Worm (Caenorhabditis elegans) whole organism, young adult: Measurements from ENCODE around the gene str-262.
A peak's percentile ranks its signal among the peaks of the same experiment; 100 is the strongest.

Experiments used
- C17E4.6 ChIP-seq: fragments of 200-800 bp; sonication (Bioruptor generic); IDR thresholded peaks from 2 replicates; pipeline ENCODE4 v1.3.6; 2022; ENCODE audit warnings: missing genetic modification reagents, missing genetic modification characterization, missing compliant biosample characterization
- F23B12.7 ChIP-seq: sonication (generic microtip); optimal IDR thresholded peaks from 2 replicates; lab custom pipeline; 2017; ENCODE audit warnings: missing genetic modification characterization, mild to moderate bottlenecking, missing compliant biosample characterization, antibody characterized with exemption, moderate library complexity; ENCODE audit not compliant: insufficient read depth
- F52B5.7 ChIP-seq: sonication (generic microtip); optimal IDR thresholded peaks from 2 replicates; lab custom pipeline; 2016; ENCODE audit warnings: mild to moderate bottlenecking, missing genetic modification characterization, missing compliant biosample characterization
- K12H6.12 ChIP-seq: fragments of 200-800 bp; sonication (Bioruptor generic); optimal IDR thresholded peaks from 2 replicates; lab custom pipeline; 2018; ENCODE audit warnings: mild to moderate bottlenecking, missing genetic modification characterization, missing compliant biosample characterization
- T07F8.4 ChIP-seq: sonication (generic microtip); optimal IDR thresholded peaks from 2 replicates; lab custom pipeline; 2016; ENCODE audit warnings: mild to moderate bottlenecking, missing genetic modification characterization, moderate library complexity, missing compliant biosample characterization
- T26A5.8 ChIP-seq: sonication (generic microtip); optimal IDR thresholded peaks from 2 replicates; lab custom pipeline; 2016; ENCODE audit warnings: missing genetic modification characterization, missing compliant biosample characterization
- Y53F4B.3 ChIP-seq: fragments of 200-800 bp; sonication (Bioruptor generic); IDR thresholded peaks from 2 replicates; pipeline ENCODE4 v1.3.6; 2022; ENCODE audit warnings: missing genetic modification reagents, missing genetic modification characterization, missing compliant biosample characterization
- Y67H2A.10 ChIP-seq: fragments of 200-800 bp; sonication (Bioruptor generic); conservative IDR thresholded peaks from 2 replicates; pipeline ENCODE4 v1.3.6; 2022; ENCODE audit warnings: missing genetic modification reagents, missing genetic modification characterization, missing compliant biosample characterization
- Y95B8A.8 ChIP-seq: fragments of 200-800 bp; sonication (Bioruptor generic); IDR thresholded peaks from 2 replicates; pipeline ENCODE4 v1.3.6; 2022; ENCODE audit warnings: missing genetic modification reagents, missing genetic modification characterization, missing compliant biosample characterization
- aptf-2 ChIP-seq: fragments of 200-800 bp; sonication (Bioruptor generic); conservative IDR thresholded peaks from 2 replicates; pipeline ENCODE4 v1.3.6; 2022; ENCODE audit warnings: missing genetic modification reagents, missing genetic modification characterization, missing compliant biosample characterization
- atf-7 ChIP-seq: sonication (generic microtip); optimal IDR thresholded peaks from 2 replicates; lab custom pipeline; 2017; ENCODE audit warnings: mild to moderate bottlenecking, missing genetic modification characterization, missing compliant biosample characterization
- attf-3 ChIP-seq: fragments of 200-800 bp; sonication (Bioruptor generic); conservative IDR thresholded peaks from 2 replicates; pipeline ENCODE4 v1.3.6; 2022; ENCODE audit warnings: missing genetic modification reagents, missing genetic modification characterization, missing compliant biosample characterization
- bed-1 ChIP-seq: fragments of 200-800 bp; sonication (Bioruptor generic); IDR thresholded peaks from 2 replicates; pipeline ENCODE4 v1.3.6; 2022; ENCODE audit warnings: missing genetic modification reagents, missing genetic modification characterization, missing compliant biosample characterization
- cebp-1 ChIP-seq, 2 experiments: fragments of 200-800 bp in 1 of 2; sonication (Bioruptor generic) in 1 of 2; sonication (generic microtip) in 1 of 2; IDR thresholded peaks in 1 of 2; optimal IDR thresholded peaks in 1 of 2; 2 replicates each; pipeline versions ENCODE4 v1.3.6 to Lab custom; 2017 to 2022; ENCODE audit warnings: missing compliant biosample characterization in 2 of 2, missing genetic modification characterization in 2 of 2, mild to moderate bottlenecking in 1 of 2, missing genetic modification reagents in 1 of 2, moderate library complexity in 1 of 2
- ceh-40 ChIP-seq: fragments of 200-800 bp; sonication (Bioruptor generic); IDR thresholded peaks from 2 replicates; pipeline ENCODE4 v1.3.6; 2022; ENCODE audit warnings: missing genetic modification characterization, missing compliant biosample characterization
- ceh-58 ChIP-seq: fragments of 200-800 bp; sonication (Bioruptor generic); IDR thresholded peaks from 2 replicates; pipeline ENCODE4 v1.3.6; 2022; ENCODE audit warnings: missing genetic modification characterization, missing compliant biosample characterization
- chd-7 ChIP-seq: sonication (generic microtip); optimal IDR thresholded peaks from 2 replicates; lab custom pipeline; 2016; ENCODE audit warnings: mild to moderate bottlenecking, missing genetic modification characterization, moderate library complexity, missing compliant biosample characterization
- die-1 ChIP-seq: sonication (generic microtip); optimal IDR thresholded peaks from 2 replicates; lab custom pipeline; 2016; ENCODE audit warnings: missing genotype, mild to moderate bottlenecking, missing genetic modification characterization, missing compliant biosample characterization
- egl-18 ChIP-seq: fragments of 200-800 bp; sonication (Bioruptor generic); IDR thresholded peaks from 2 replicates; pipeline ENCODE4 v1.3.6; 2022; ENCODE audit warnings: missing genetic modification reagents, missing genetic modification characterization, missing compliant biosample characterization
- egrh-3 ChIP-seq: fragments of 200-800 bp; sonication (Bioruptor generic); IDR thresholded peaks from 2 replicates; pipeline ENCODE4 v1.3.6; 2022; ENCODE audit warnings: missing genetic modification reagents, missing genetic modification characterization, missing compliant biosample characterization
- ekl-4 ChIP-seq: fragments of 200-800 bp; sonication (Bioruptor generic); IDR thresholded peaks from 2 replicates; pipeline ENCODE4 v1.3.6; 2022; ENCODE audit warnings: missing genetic modification reagents, missing genetic modification characterization, missing compliant biosample characterization
- gei-17 ChIP-seq: fragments of 200-800 bp; sonication (Bioruptor generic); optimal IDR thresholded peaks from 2 replicates; lab custom pipeline; 2018; ENCODE audit warnings: mild to moderate bottlenecking, missing genetic modification characterization, missing compliant biosample characterization
- lin-26 ChIP-seq: fragments of 200-800 bp; sonication (Bioruptor generic); IDR thresholded peaks from 2 replicates; pipeline ENCODE4 v1.3.6; 2022; ENCODE audit warnings: missing genetic modification reagents, missing genetic modification characterization, missing compliant biosample characterization
- lir-1 ChIP-seq: fragments of 200-800 bp; sonication (Bioruptor generic); conservative IDR thresholded peaks from 2 replicates; pipeline ENCODE4 v1.3.6; 2022; ENCODE audit warnings: missing genetic modification reagents, missing genetic modification characterization, missing compliant biosample characterization
- lsy-27 ChIP-seq: sonication (generic microtip); optimal IDR thresholded peaks from 2 replicates; lab custom pipeline; 2017; ENCODE audit warnings: missing genetic modification characterization, mild to moderate bottlenecking, missing compliant biosample characterization, antibody characterized with exemption, missing genotype, borderline replicate concordance; ENCODE audit not compliant: insufficient read depth
- madf-10 ChIP-seq: sonication (generic microtip); optimal IDR thresholded peaks from 2 replicates; lab custom pipeline; 2016; ENCODE audit warnings: mild to moderate bottlenecking, missing genetic modification characterization, missing compliant biosample characterization
- madf-8 ChIP-seq: fragments of 200-800 bp; sonication (Bioruptor generic); conservative IDR thresholded peaks from 2 replicates; pipeline ENCODE4 v1.3.6; 2022; ENCODE audit warnings: missing genetic modification reagents, missing genetic modification characterization, missing compliant biosample characterization
- mcd-1 ChIP-seq: fragments of 200-800 bp; sonication (Bioruptor generic); IDR thresholded peaks from 2 replicates; pipeline ENCODE4 v1.3.6; 2022; ENCODE audit warnings: missing genetic modification reagents, missing genetic modification characterization, missing compliant biosample characterization
- nhr-179 ChIP-seq: sonication (generic microtip); optimal IDR thresholded peaks from 2 replicates; lab custom pipeline; 2016; ENCODE audit warnings: mild to moderate bottlenecking, missing genetic modification characterization, missing compliant biosample characterization
- nhr-80 ChIP-seq: sonication (generic microtip); optimal IDR thresholded peaks from 2 replicates; lab custom pipeline; 2016; ENCODE audit warnings: missing genetic modification characterization, missing compliant biosample characterization
- nhr-90 ChIP-seq: sonication (generic microtip); optimal IDR thresholded peaks from 2 replicates; lab custom pipeline; 2016; ENCODE audit warnings: missing genotype, mild to moderate bottlenecking, missing genetic modification characterization, missing compliant biosample characterization
- rec-8 ChIP-seq, 2 experiments: sonication (generic microtip); optimal IDR thresholded peaks; 2 replicates each; lab custom pipeline; 2016; ENCODE audit warnings: mild to moderate bottlenecking in 2 of 2, missing genetic modification characterization in 2 of 2, missing genetic modification reagents in 2 of 2, missing genotype in 2 of 2, missing biosample characterization in 1 of 2, missing compliant biosample characterization in 1 of 2, moderate library complexity in 1 of 2
- sdz-38 ChIP-seq: sonication (generic microtip); optimal IDR thresholded peaks from 2 replicates; lab custom pipeline; 2016; ENCODE audit warnings: missing genotype, missing genetic modification characterization, missing compliant biosample characterization
- sea-2 ChIP-seq: fragments of 200-800 bp; sonication (Bioruptor generic); IDR thresholded peaks from 2 replicates; pipeline ENCODE4 v1.3.6; 2022; ENCODE audit warnings: missing genetic modification characterization, missing compliant biosample characterization
- snpc-1.3 ChIP-seq: sonication (generic microtip); optimal IDR thresholded peaks from 2 replicates; lab custom pipeline; 2017; ENCODE audit warnings: missing genetic modification characterization, mild to moderate bottlenecking, missing compliant biosample characterization, antibody characterized with exemption, moderate library complexity, missing genotype, missing genetic modification reagents; ENCODE audit not compliant: insufficient read depth
- snpc-4 ChIP-seq, 5 experiments: fragments of 150-350 bp in 1 of 5; sonication (generic microtip) in 4 of 5; optimal IDR thresholded peaks; 2 replicates each; lab custom pipeline; 2014 to 2018; ENCODE audit warnings: missing genetic modification characterization in 5 of 5, missing biosample characterization in 3 of 5, antibody characterized with exemption in 2 of 5, mild to moderate bottlenecking in 2 of 5, missing compliant biosample characterization in 2 of 5, missing genotype in 2 of 5, moderate library complexity in 2 of 5, missing genetic modification reagents in 1 of 5
- sptf-2 ChIP-seq: fragments of 200-800 bp; sonication (Bioruptor generic); optimal IDR thresholded peaks from 2 replicates; lab custom pipeline; 2018; ENCODE audit warnings: mild to moderate bottlenecking, missing genetic modification characterization, missing compliant biosample characterization
- tbx-9 ChIP-seq: sonication (generic microtip); optimal IDR thresholded peaks from 2 replicates; lab custom pipeline; 2016; ENCODE audit warnings: borderline replicate concordance, missing genetic modification characterization, inconsistent platforms, missing compliant biosample characterization
- tlf-1 ChIP-seq: fragments of 200-800 bp; sonication (Bioruptor generic); optimal IDR thresholded peaks from 2 replicates; lab custom pipeline; 2018; ENCODE audit warnings: mild to moderate bottlenecking, missing genetic modification characterization, missing compliant biosample characterization

The str-262 gene

ce11 chrV:723895-724352 is 28.7 kb downstream of the str-262 start, which contains the start of gene fbxb-72 (continued):
- peak; percentile 38; the same call in 1 of the 2 replicates for TF ChIP-seq mcd-1 (GFP tag; lab: Robert Waterston, UW)
- no peak for TF ChIP-seq egl-18 (GFP tag; lab: Robert Waterston, UW)
- no peak for TF ChIP-seq attf-3
- TF ChIP-seq K12H6.12 (tag; lab: Kevin White, UChicago): peak; percentile 53
- TF ChIP-seq rec-8 (tag; optimal IDR thresholded peaks at IDR 0.05; lab: Kevin White, UChicago): no peak
- peak; percentile 66 for TF ChIP-seq atf-7 (tag; lab: Kevin White, UChicago)
- no peak for TF ChIP-seq nhr-179 (tag; lab: Kevin White, UChicago)
- peak; percentile 84 for TF ChIP-seq F52B5.7 (tag; lab: Kevin White, UChicago)
- TF ChIP-seq C17E4.6: no peak
- TF ChIP-seq tbx-9 (tag; lab: Kevin White, UChicago): no peak
- TF ChIP-seq Y67H2A.10 (GFP tag; lab: Robert Waterston, UW): no peak
- peak; percentile 77 for TF ChIP-seq chd-7 (tag; lab: Kevin White, UChicago)
- TF ChIP-seq sptf-2: no peak
- peak; percentile 11 for TF ChIP-seq nhr-90
- no peak for TF ChIP-seq aptf-2 (GFP tag; lab: Robert Waterston, UW)
- TF ChIP-seq ceh-58 (GFP tag; lab: Robert Waterston, UW): no peak
- peak; percentile 64 for TF ChIP-seq snpc-1.3 (tag; lab: Kevin White, UChicago)
- TF ChIP-seq Y95B8A.8 (GFP tag; lab: Robert Waterston, UW): peak; percentile 81; the same call in 1 of the 2 replicates
- TF ChIP-seq ceh-40 (GFP tag; lab: Robert Waterston, UW): no peak
- TF ChIP-seq bed-1 (GFP tag; lab: Robert Waterston, UW): no peak
- no peak for TF ChIP-seq sdz-38
- TF ChIP-seq sea-2 (GFP tag; lab: Robert Waterston, UW): 0 out of 2 replicates have a peak, but pooled peaks have one; percentile 9
- peak; percentile 66 for TF ChIP-seq madf-10 (tag; lab: Kevin White, UChicago)
- TF ChIP-seq lir-1 (GFP tag; lab: Robert Waterston, UW): peak; percentile 58
- TF ChIP-seq nhr-80 (tag; lab: Kevin White, UChicago): peak; percentile 39
- no peak for TF ChIP-seq Y53F4B.3 (GFP tag; lab: Robert Waterston, UW)
- TF ChIP-seq ekl-4 (GFP tag; lab: Robert Waterston, UW): no peak
- peak; percentile 73 for TF ChIP-seq cebp-1 (GFP tag; IDR thresholded peaks at IDR 0.05; lab: Robert Waterston, UW)
- TF ChIP-seq cebp-1 (tag; optimal IDR thresholded peaks at IDR 0.05; lab: Kevin White, UChicago): peak; percentile 89
- TF ChIP-seq tlf-1 (GFP tag; lab: Kevin White, UChicago): peak; percentile 89
- no peak for TF ChIP-seq snpc-4 (GFP tag; optimal IDR thresholded peaks at IDR 0.05; lab: Kevin White, UChicago)
- TF ChIP-seq snpc-4 (tag; optimal IDR thresholded peaks at IDR 0.05; lab: Kevin White, UChicago): peak in 3 of 4 experiments; percentile 1 to 41 (median 34)
- TF ChIP-seq T26A5.8: no peak
- TF ChIP-seq gei-17 (GFP tag; lab: Kevin White, UChicago): peak; percentile 38
- TF ChIP-seq F23B12.7 (tag; lab: Kevin White, UChicago): peak; percentile 88
- peak; percentile 32; the same call in 1 of the 2 replicates for TF ChIP-seq lin-26 (GFP tag; lab: Robert Waterston, UW)
- no peak for TF ChIP-seq T07F8.4 (tag; lab: Kevin White, UChicago)
- TF ChIP-seq die-1 (tag; lab: Kevin White, UChicago): no peak
- no peak for TF ChIP-seq madf-8 (GFP tag; lab: Robert Waterston, UW)
- no peak for TF ChIP-seq egrh-3 (GFP tag; lab: Robert Waterston, UW)
- TF ChIP-seq lsy-27 (tag; lab: Kevin White, UChicago): no peak
